Worm (Caenorhabditis elegans): ENCODE data around the gene gly-13.

Gene gly-13

DNA sequence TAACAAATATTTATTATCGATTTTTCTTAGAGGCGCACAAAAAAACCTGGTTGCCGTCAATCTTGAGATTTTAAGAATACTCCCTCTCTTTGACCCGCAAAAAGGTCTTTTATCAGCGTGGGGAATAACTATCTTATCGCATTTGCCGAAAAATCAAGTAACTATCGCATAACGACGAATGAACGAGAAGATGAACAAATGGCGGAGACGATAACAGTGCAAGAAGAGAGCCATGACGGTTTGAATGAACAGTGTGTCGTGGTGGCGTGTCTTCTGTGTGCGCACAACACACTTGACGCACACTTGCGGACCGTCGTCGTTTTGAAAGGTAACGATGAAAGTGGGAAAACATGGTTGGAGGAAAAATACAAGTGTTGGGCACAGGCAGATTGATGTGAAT is 24.5 kb downstream of the gly-13 start:
- TF ChIP-seq lin-39 (tag; optimal IDR thresholded peaks at IDR 0.05) (no peak), pqm-1 (tag; optimal IDR thresholded peaks at IDR 0.05) (peak; percentile 78), elt-2 (tag; optimal IDR thresholded peaks at IDR 0.05) (peak; percentile 93), ztf-4 (tag; optimal IDR thresholded peaks at IDR 0.05) (no peak), nhr-11 (tag; optimal IDR thresholded peaks at IDR 0.05) (no peak), nhr-76 (tag; optimal IDR thresholded peaks at IDR 0.05) (no peak), hmg-11 (tag; optimal IDR thresholded peaks at IDR 0.05) (peak; percentile 33), pha-4 (tag; optimal IDR thresholded peaks at IDR 0.05) (peak; percentile 48), nhr-67 (tag; optimal IDR thresholded peaks at IDR 0.05) (no peak), sea-2 (GFP tag; optimal IDR thresholded peaks at IDR 0.05) (no peak), ceh-28 (tag; optimal IDR thresholded peaks at IDR 0.05) (peak; percentile 17), fkh-2 (tag; optimal IDR thresholded peaks at IDR 0.05) (no peak), elt-3 (tag; optimal IDR thresholded peaks at IDR 0.05) (peak in 1 of 3 experiments; percentile 51), nhr-43 (tag; optimal IDR thresholded peaks at IDR 0.05; ENCODE audit: poor library complexity, severe bottlenecking) (peak; percentile 12), unc-62 (GFP tag; optimal IDR thresholded peaks at IDR 0.05) (no peak)

DNA sequence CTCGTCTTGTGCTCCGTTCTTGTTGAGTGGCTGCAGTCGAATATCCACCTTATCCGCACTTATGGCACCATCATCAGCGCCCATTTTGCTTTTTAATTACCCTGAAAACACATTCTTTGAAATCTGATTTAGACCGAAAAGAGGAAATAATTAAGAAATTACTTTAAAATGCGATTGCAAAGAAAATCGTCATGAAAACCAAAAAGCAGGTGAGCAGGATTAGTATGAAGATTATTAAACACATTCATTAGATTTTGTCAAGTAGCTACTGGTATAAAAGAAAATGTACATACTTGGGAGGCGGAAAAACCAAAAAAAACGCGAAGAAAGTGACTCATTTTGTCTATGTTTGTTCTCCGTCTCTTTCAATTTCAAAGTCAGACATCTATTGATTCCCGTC is 25.7 kb downstream of the gly-13 start, which contains the start of gene B0416.5:
TSS of gene B0416.5 (minus strand) at position 101 of the 400 bp plus-strand sequence.
- TF ChIP-seq nhr-28 (tag; optimal IDR thresholded peaks at IDR 0.05), result no peak

ce11 chrX:9268373-9268772 is 28.0 kb downstream of the gly-13 start:
- TF ChIP-seq daf-12 (tag; optimal IDR thresholded peaks at IDR 0.05) (no peak), egl-5 (tag; optimal IDR thresholded peaks at IDR 0.05) (no peak), elt-3 (tag; optimal IDR thresholded peaks at IDR 0.05) (no peak), nhr-23 (tag; optimal IDR thresholded peaks at IDR 0.05) (peak; percentile 17), ama-1 (optimal IDR thresholded peaks at IDR 0.05) (no peak), nhr-25 (tag; optimal IDR thresholded peaks at IDR 0.05) (no peak), fos-1 (tag; optimal IDR thresholded peaks at IDR 0.05) (no peak), elt-1 (tag; optimal IDR thresholded peaks at IDR 0.05) (no peak)

- no peak for TF ChIP-seq ztf-11 (tag; optimal IDR thresholded peaks at IDR 0.05)
- no peak for TF ChIP-seq nhr-23 (tag; optimal IDR thresholded peaks at IDR 0.05)
- no peak for TF ChIP-seq ceh-82 (tag; optimal IDR thresholded peaks at IDR 0.05)
- no peak for TF ChIP-seq ceh-28 (tag; optimal IDR thresholded peaks at IDR 0.05)
- TF ChIP-seq daf-12 (tag; optimal IDR thresholded peaks at IDR 0.05), result no peak
- no peak for TF ChIP-seq fos-1 (tag; optimal IDR thresholded peaks at IDR 0.05)
- TF ChIP-seq mml-1 (tag; optimal IDR thresholded peaks at IDR 0.05), result no peak
- no peak for TF ChIP-seq nhr-76 (tag; optimal IDR thresholded peaks at IDR 0.05)
- TF ChIP-seq eor-1 (tag; optimal IDR thresholded peaks at IDR 0.05), result no peak
- no peak for TF ChIP-seq nfya-1 (tag; optimal IDR thresholded peaks at IDR 0.05; ENCODE audit: insufficient read depth)
- peak; percentile 57 for TF ChIP-seq pha-4 (tag; optimal IDR thresholded peaks at IDR 0.05)
- no peak for TF ChIP-seq fkh-2 (tag; optimal IDR thresholded peaks at IDR 0.05)
- TF ChIP-seq elt-2 (tag; optimal IDR thresholded peaks at IDR 0.05), result peak; percentile 67
These were observed 29.9 kb downstream of the gly-13 start for ce11 chrX:9266512-9266911.

DNA sequence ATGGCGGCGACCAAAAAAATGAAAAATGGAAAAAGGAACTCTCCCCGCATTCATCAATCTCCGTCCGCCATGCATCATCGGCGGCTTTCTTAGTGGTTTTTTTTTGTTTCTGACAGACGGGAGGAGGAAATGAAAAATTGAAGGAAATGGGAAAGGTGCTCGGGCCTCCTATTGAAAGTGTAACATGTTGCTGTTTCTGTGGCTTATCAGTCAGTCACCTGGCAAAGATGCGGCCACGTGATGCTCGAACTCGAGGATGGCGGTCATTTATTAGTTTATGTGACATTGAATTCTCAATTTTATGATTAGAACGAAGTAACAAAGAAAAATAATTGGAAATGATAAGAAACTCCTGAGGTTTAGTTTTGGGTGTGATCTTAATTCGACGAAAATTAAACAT is 31.8 kb downstream of the gly-13 start:
- TF ChIP-seq mdl-1 (tag; optimal IDR thresholded peaks at IDR 0.05), result peak; percentile 42
- no peak for TF ChIP-seq nhr-12 (tag; optimal IDR thresholded peaks at IDR 0.05)
- TF ChIP-seq ceh-16 (tag; optimal IDR thresholded peaks at IDR 0.05), result no peak
- TF ChIP-seq nhr-237 (tag; optimal IDR thresholded peaks at IDR 0.05), result no peak
- peak; percentile 88 for TF ChIP-seq pqm-1 (tag; optimal IDR thresholded peaks at IDR 0.05)
- TF ChIP-seq jun-1 (tag; optimal IDR thresholded peaks at IDR 0.05), result peak; percentile 12
- TF ChIP-seq ama-1 (optimal IDR thresholded peaks at IDR 0.05), result peak; percentile 61
- no peak for TF ChIP-seq skn-1 (tag; optimal IDR thresholded peaks at IDR 0.05)
- TF ChIP-seq ceh-9 (tag; optimal IDR thresholded peaks at IDR 0.05), result no peak
- no peak for TF ChIP-seq ztf-4 (tag; optimal IDR thresholded peaks at IDR 0.05)
- TF ChIP-seq aly-2 (tag; optimal IDR thresholded peaks at IDR 0.05), result no peak
- peak; percentile 37 for TF ChIP-seq nfya-1 (tag; optimal IDR thresholded peaks at IDR 0.05; ENCODE audit: insufficient read depth)
- no peak for TF ChIP-seq nhr-23 (tag; optimal IDR thresholded peaks at IDR 0.05)
- TF ChIP-seq egl-5 (tag; optimal IDR thresholded peaks at IDR 0.05), result peak; percentile 24
- no peak for TF ChIP-seq R02D3.7 (tag; optimal IDR thresholded peaks at IDR 0.05)
- peak; percentile 76 for TF ChIP-seq lin-39 (tag; optimal IDR thresholded peaks at IDR 0.05)
- peak; percentile 80 for TF ChIP-seq pha-4 (tag; optimal IDR thresholded peaks at IDR 0.05)
- TF ChIP-seq elt-2 (tag; optimal IDR thresholded peaks at IDR 0.05), result peak; percentile 96

All from whole organism, L3 larva.